Worm (Caenorhabditis elegans) whole organism, L1 larva: Measurements from ENCODE around the gene H43I07.4.
A peak's percentile ranks its signal among the peaks of the same experiment; 100 is the strongest.

Experiments
- C04F5.9 ChIP-seq: sonication (generic microtip); optimal IDR thresholded peaks from 2 replicates; lab custom pipeline; 2016; ENCODE audit warnings: missing genetic modification characterization, missing compliant biosample characterization
- F16B12.6 ChIP-seq: fragments of 150-350 bp; optimal IDR thresholded peaks from 2 replicates; lab custom pipeline; 2014; ENCODE audit warnings: missing biosample characterization, missing genetic modification characterization
- ceh-8 ChIP-seq: fragments of 200-800 bp; sonication (Bioruptor generic); optimal IDR thresholded peaks from 2 replicates; lab custom pipeline; 2018; ENCODE audit warnings: mild to moderate bottlenecking, missing genetic modification characterization, moderate library complexity, missing compliant biosample characterization
- ceh-88 ChIP-seq: fragments of 200-800 bp; sonication (Bioruptor generic); IDR thresholded peaks from 2 replicates; pipeline ENCODE4 v1.3.6; 2022; ENCODE audit warnings: missing genetic modification characterization, missing compliant biosample characterization
- dpl-1 ChIP-seq, 3 experiments: fragments of 150-350 bp in 2 of 3; sonication (generic microtip) in 1 of 3; optimal IDR thresholded peaks; 2 replicates each; lab custom pipeline; 2014 to 2017; ENCODE audit warnings: missing biosample characterization in 3 of 3, missing genetic modification characterization in 3 of 3, missing genetic modification reagents in 3 of 3
- efl-1 ChIP-seq, 4 experiments: fragments of 150-350 bp; optimal IDR thresholded peaks in 3 of 4; peaks in 1 of 4; 1 replicate in 1 of 4; 2 replicates in 3 of 4; lab custom pipeline; 2014; ENCODE audit warnings: missing biosample characterization in 2 of 4, missing genetic modification characterization in 2 of 4, missing genetic modification reagents in 2 of 4
- efl-3 ChIP-seq: fragments of 200-800 bp; sonication (Bioruptor generic); optimal IDR thresholded peaks from 2 replicates; lab custom pipeline; 2018; ENCODE audit warnings: mild to moderate bottlenecking, missing genetic modification characterization, missing compliant biosample characterization
- egl-13 ChIP-seq: sonication (generic microtip); optimal IDR thresholded peaks from 2 replicates; lab custom pipeline; 2016; ENCODE audit warnings: missing genotype, missing genetic modification reagents, missing genetic modification characterization, missing compliant biosample characterization
- elt-2 ChIP-seq: sonication (generic microtip); optimal IDR thresholded peaks from 2 replicates; lab custom pipeline; 2016; ENCODE audit warnings: missing genetic modification characterization, mild to moderate bottlenecking, inconsistent platforms, missing compliant biosample characterization, missing genetic modification reagents
- fkh-10 ChIP-seq: sonication (generic microtip); optimal IDR thresholded peaks from 2 replicates; lab custom pipeline; 2017; ENCODE audit warnings: missing biosample characterization, missing genetic modification reagents, missing genetic modification characterization
- fkh-4 ChIP-seq: sonication (generic microtip); optimal IDR thresholded peaks from 2 replicates; lab custom pipeline; 2016; ENCODE audit warnings: missing compliant biosample characterization, missing genetic modification characterization, borderline replicate concordance
- fos-1 ChIP-seq: fragments of 150-350 bp; optimal IDR thresholded peaks from 2 replicates; lab custom pipeline; 2014; ENCODE audit warnings: missing biosample characterization, missing genetic modification characterization
- grh-1 ChIP-seq: fragments of 200-800 bp; sonication (Bioruptor generic); IDR thresholded peaks from 2 replicates; pipeline ENCODE4 v1.3.6; 2022; ENCODE audit warnings: missing genetic modification reagents, missing genetic modification characterization, missing compliant biosample characterization
- hlh-17 ChIP-seq: fragments of 200-800 bp; sonication (Bioruptor generic); optimal IDR thresholded peaks from 2 replicates; lab custom pipeline; 2018; ENCODE audit warnings: missing genetic modification characterization, mild to moderate bottlenecking, missing compliant biosample characterization, moderate library complexity, borderline replicate concordance
- hlh-4 ChIP-seq: sonication (generic microtip); optimal IDR thresholded peaks from 2 replicates; lab custom pipeline; 2016; ENCODE audit warnings: mild to moderate bottlenecking, missing genetic modification characterization, missing compliant biosample characterization
- hpl-2 ChIP-seq: fragments of 150-350 bp; optimal IDR thresholded peaks from 2 replicates; lab custom pipeline; 2014; ENCODE audit warnings: missing biosample characterization, missing genetic modification reagents, missing genetic modification characterization
- isw-1 ChIP-seq: fragments of 200-800 bp; sonication (Bioruptor generic); IDR thresholded peaks from 2 replicates; pipeline ENCODE4 v1.3.6; 2022; ENCODE audit warnings: missing genetic modification characterization, missing compliant biosample characterization
- jun-1 ChIP-seq: fragments of 150-350 bp; optimal IDR thresholded peaks from 2 replicates; lab custom pipeline; 2014; ENCODE audit warnings: missing biosample characterization, missing genetic modification reagents, missing genetic modification characterization
- lin-13 ChIP-seq: fragments of 150-350 bp; optimal IDR thresholded peaks from 2 replicates; lab custom pipeline; 2014; ENCODE audit warnings: missing biosample characterization, missing genetic modification reagents, missing genetic modification characterization
- lin-35 ChIP-seq, 2 experiments: fragments of 150-350 bp; optimal IDR thresholded peaks; 2 replicates each; lab custom pipeline; 2014; ENCODE audit warnings: missing biosample characterization in 2 of 2, missing genetic modification characterization in 2 of 2, missing genetic modification reagents in 2 of 2
- lir-3 ChIP-seq: sonication (generic microtip); optimal IDR thresholded peaks from 2 replicates; lab custom pipeline; 2016; ENCODE audit warnings: mild to moderate bottlenecking, missing genetic modification characterization, moderate library complexity, missing compliant biosample characterization; ENCODE audit not compliant: poor library complexity
- mdl-1 ChIP-seq, 2 experiments: fragments of 150-350 bp; optimal IDR thresholded peaks; 2 replicates each; lab custom pipeline; 2014 to 2017; ENCODE audit warnings: missing biosample characterization in 2 of 2, missing genetic modification characterization in 2 of 2, inconsistent platforms in 1 of 2
- mef-2 ChIP-seq: fragments of 150-350 bp; optimal IDR thresholded peaks from 2 replicates; lab custom pipeline; 2014; ENCODE audit warnings: missing biosample characterization, missing genetic modification characterization
- nhr-12 ChIP-seq: sonication (generic microtip); optimal IDR thresholded peaks from 2 replicates; lab custom pipeline; 2017; ENCODE audit warnings: missing biosample characterization, missing genetic modification characterization
- nhr-19 ChIP-seq: fragments of 200-800 bp; sonication (Bioruptor generic); conservative IDR thresholded peaks from 2 replicates; pipeline ENCODE4 v1.3.6; 2022; ENCODE audit warnings: missing genetic modification characterization, missing compliant biosample characterization
- nhr-20 ChIP-seq: sonication (generic microtip); optimal IDR thresholded peaks from 2 replicates; lab custom pipeline; 2016; ENCODE audit warnings: mild to moderate bottlenecking, missing genetic modification characterization, missing compliant biosample characterization
- nhr-47 ChIP-seq: sonication (generic microtip); optimal IDR thresholded peaks from 2 replicates; lab custom pipeline; 2016; ENCODE audit warnings: mild to moderate bottlenecking, missing genetic modification characterization, moderate library complexity, missing compliant biosample characterization
- nhr-77 ChIP-seq: fragments of 150-350 bp; optimal IDR thresholded peaks from 2 replicates; lab custom pipeline; 2014; ENCODE audit warnings: missing biosample characterization, missing genetic modification characterization
- nhr-85 ChIP-seq: sonication (generic microtip); peaks from one replicate; lab custom pipeline; 2016; ENCODE audit warnings: missing genetic modification characterization, inconsistent platforms, missing compliant biosample characterization
- pag-3 ChIP-seq: sonication (generic microtip); optimal IDR thresholded peaks from 2 replicates; lab custom pipeline; 2017; ENCODE audit warnings: missing genetic modification characterization, mild to moderate bottlenecking, missing compliant biosample characterization, antibody characterized with exemption, borderline replicate concordance; ENCODE audit not compliant: insufficient read depth
- pax-3 ChIP-seq: fragments of 200-800 bp; sonication (Bioruptor generic); optimal IDR thresholded peaks from 2 replicates; lab custom pipeline; 2018; ENCODE audit warnings: mild to moderate bottlenecking, missing genetic modification characterization, moderate library complexity, missing compliant biosample characterization
- pqm-1 ChIP-seq: sonication (generic microtip); optimal IDR thresholded peaks from 3 replicates; lab custom pipeline; 2017; ENCODE audit warnings: missing biosample characterization, missing genetic modification characterization
- rnt-1 ChIP-seq: sonication (generic microtip); optimal IDR thresholded peaks from 2 replicates; lab custom pipeline; 2016; ENCODE audit warnings: mild to moderate bottlenecking, missing genetic modification characterization, moderate library complexity, missing compliant biosample characterization
- skn-1 ChIP-seq: fragments of 150-350 bp; optimal IDR thresholded peaks from 2 replicates; lab custom pipeline; 2014; ENCODE audit warnings: missing biosample characterization, missing genetic modification characterization
- snpc-4 ChIP-seq: fragments of 150-350 bp; optimal IDR thresholded peaks from 2 replicates; lab custom pipeline; 2014; ENCODE audit warnings: missing biosample characterization, missing genetic modification characterization
- sptf-1 ChIP-seq: fragments of 150-350 bp; optimal IDR thresholded peaks from 2 replicates; lab custom pipeline; 2014; ENCODE audit warnings: missing biosample characterization, missing genetic modification characterization
- sup-37 ChIP-seq: fragments of 200-800 bp; sonication (Bioruptor generic); optimal IDR thresholded peaks from 2 replicates; lab custom pipeline; 2018; ENCODE audit warnings: mild to moderate bottlenecking, missing genetic modification characterization, missing compliant biosample characterization
- swsn-7 ChIP-seq: sonication (generic microtip); optimal IDR thresholded peaks from 2 replicates; lab custom pipeline; 2016; ENCODE audit warnings: missing genetic modification characterization, missing compliant biosample characterization
- unc-30 ChIP-seq: sonication (generic microtip); optimal IDR thresholded peaks from 2 replicates; lab custom pipeline; 2017; ENCODE audit warnings: missing biosample characterization, missing genetic modification characterization
- unc-62 ChIP-seq: fragments of 150-350 bp; optimal IDR thresholded peaks from 2 replicates; lab custom pipeline; 2014; ENCODE audit warnings: missing biosample characterization, missing genetic modification reagents, missing genetic modification characterization
- unc-98 ChIP-seq: fragments of 200-800 bp; sonication (Bioruptor generic); IDR thresholded peaks from 2 replicates; pipeline ENCODE4 v1.3.6; 2022; ENCODE audit warnings: missing genetic modification characterization, missing compliant biosample characterization
- vab-15 ChIP-seq: sonication (generic microtip); optimal IDR thresholded peaks from 2 replicates; lab custom pipeline; 2017; ENCODE audit warnings: missing genotype, mild to moderate bottlenecking, missing genetic modification characterization, missing compliant biosample characterization
- xbp-1 ChIP-seq: sonication (generic microtip); optimal IDR thresholded peaks from 2 replicates; lab custom pipeline; 2016; ENCODE audit warnings: missing genetic modification characterization, missing compliant biosample characterization
- zip-4 ChIP-seq: fragments of 200-800 bp; sonication (Bioruptor generic); optimal IDR thresholded peaks from 2 replicates; lab custom pipeline; 2018; ENCODE audit warnings: mild to moderate bottlenecking, missing genetic modification characterization, moderate library complexity, missing compliant biosample characterization
- ztf-11 ChIP-seq, 2 experiments: sonication (generic microtip); optimal IDR thresholded peaks; 2 replicates each; lab custom pipeline; 2016 to 2017; ENCODE audit warnings: missing genetic modification characterization in 2 of 2, missing biosample characterization in 1 of 2, missing compliant biosample characterization in 1 of 2

H43I07.4 gene

ce11 chrV:4182546-4182945 is 33.4 kb upstream of the H43I07.4 start:
- TF ChIP-seq lin-13 (no peak), snpc-4 (tag; lab: Kevin White, UChicago) (peak; percentile 32), lir-3 (tag; lab: Kevin White, UChicago) (no peak), efl-1 (optimal IDR thresholded peaks at IDR 0.05; lab: Kevin White, UChicago) (no peak), efl-1 (GFP tag; optimal IDR thresholded peaks at IDR 0.05 in 1 of 2; lab: Kevin White, UChicago) (peak in 1 of 2 experiments; percentile 52), sptf-1 (no peak), jun-1 (tag; lab: Kevin White, UChicago) (no peak), mef-2 (tag; lab: Kevin White, UChicago) (no peak), rnt-1 (no peak), pqm-1 (no peak), egl-13 (tag; lab: Kevin White, UChicago) (no peak), elt-2 (tag; lab: Kevin White, UChicago) (no peak), vab-15 (no peak), ceh-8 (no peak)

ce11 chrV:4185885-4186284 is 30.1 kb upstream of the H43I07.4 start:
- no peak for TF ChIP-seq zip-4 (GFP tag; lab: Kevin White, UChicago)
- TF ChIP-seq lin-13 = no peak
- TF ChIP-seq unc-62 (GFP tag; lab: Kevin White, UChicago) = no peak
- TF ChIP-seq isw-1 (GFP tag; lab: Robert Waterston, UW) = no peak
- no peak for TF ChIP-seq fkh-10 (GFP tag; lab: Kevin White, UChicago)
- no peak for TF ChIP-seq egl-13 (tag; lab: Kevin White, UChicago)
- TF ChIP-seq sup-37 (GFP tag; lab: Kevin White, UChicago) = no peak
- TF ChIP-seq nhr-12 (tag; lab: Kevin White, UChicago) = no peak
- no peak for TF ChIP-seq hpl-2
- no peak for TF ChIP-seq hlh-17 (GFP tag; lab: Kevin White, UChicago)
- no peak for TF ChIP-seq pax-3 (tag; lab: Kevin White, UChicago)
- TF ChIP-seq nhr-19 = no peak
- TF ChIP-seq efl-3 (GFP tag; lab: Kevin White, UChicago) = no peak
- TF ChIP-seq hlh-4 = no peak
- TF ChIP-seq unc-30 (tag; lab: Kevin White, UChicago) = no peak
- TF ChIP-seq mef-2 (tag; lab: Kevin White, UChicago) = no peak
- no peak for TF ChIP-seq swsn-7 (tag; lab: Kevin White, UChicago)
- TF ChIP-seq fos-1 (tag; lab: Kevin White, UChicago) = no peak
- no peak for TF ChIP-seq ceh-88
- no peak for TF ChIP-seq rnt-1

ce11 chrV:4186453-4187143 is 29.4 kb upstream of the H43I07.4 start:
- no peak for TF ChIP-seq fkh-4 (tag; lab: Kevin White, UChicago)
- TF ChIP-seq sup-37 (GFP tag; lab: Kevin White, UChicago) = no peak
- no peak for TF ChIP-seq fos-1 (tag; lab: Kevin White, UChicago)
- peak; percentile 32 for TF ChIP-seq nhr-47 (tag; lab: Kevin White, UChicago)
- no peak for TF ChIP-seq ceh-8
- no peak for TF ChIP-seq ceh-88
- TF ChIP-seq egl-13 (tag; lab: Kevin White, UChicago) = no peak
- no peak for TF ChIP-seq unc-98 (GFP tag; lab: Robert Waterston, UW)
- peak; percentile 12 for TF ChIP-seq xbp-1 (tag; lab: Kevin White, UChicago)
- TF ChIP-seq C04F5.9 (tag; lab: Kevin White, UChicago) = no peak
- no peak for TF ChIP-seq nhr-77 (tag; lab: Kevin White, UChicago)
- TF ChIP-seq ztf-11 (tag; optimal IDR thresholded peaks at IDR 0.05; lab: Kevin White, UChicago) = no peak
- no peak for TF ChIP-seq mef-2 (tag; lab: Kevin White, UChicago)
- no peak for TF ChIP-seq hlh-4
- TF ChIP-seq mdl-1 (tag; optimal IDR thresholded peaks at IDR 0.05; lab: Kevin White, UChicago) = peak in 1 of 2 experiments; percentile 20
- no peak for TF ChIP-seq jun-1 (tag; lab: Kevin White, UChicago)
- peak in 1 of 3 experiments; percentile 19 for TF ChIP-seq dpl-1 (GFP tag; optimal IDR thresholded peaks at IDR 0.05; lab: Kevin White, UChicago)
- TF ChIP-seq F16B12.6 = no peak
- TF ChIP-seq lin-13 = no peak
- TF ChIP-seq lin-35 (GFP tag; optimal IDR thresholded peaks at IDR 0.05; lab: Kevin White, UChicago) = peak in 1 of 2 experiments; percentile 1
- TF ChIP-seq pag-3 (tag; lab: Kevin White, UChicago) = no peak
- TF ChIP-seq skn-1 = no peak
- peak; percentile 70 for TF ChIP-seq elt-2 (tag; lab: Kevin White, UChicago)
- no peak for TF ChIP-seq efl-3 (GFP tag; lab: Kevin White, UChicago)
- TF ChIP-seq nhr-85 (tag; lab: Kevin White, UChicago) = peak; percentile 54
- no peak for TF ChIP-seq snpc-4 (tag; lab: Kevin White, UChicago)
- no peak for TF ChIP-seq swsn-7 (tag; lab: Kevin White, UChicago)
- TF ChIP-seq grh-1 (GFP tag; lab: Robert Waterston, UW) = peak; percentile 27; the same call in 1 of the 2 replicates
- TF ChIP-seq vab-15 = no peak
- peak; percentile 64 for TF ChIP-seq nhr-20
- no peak for TF ChIP-seq unc-30 (tag; lab: Kevin White, UChicago)
